Fruit fly (Drosophila melanogaster): ENCODE measurements around the gene CG4408.

The CG4408 gene

dm6 chr3R:23316867-23317266 is 46.5 kb downstream of the CG4408 start (continued):
- TF ChIP-seq CG6854 (GFP tag; optimal IDR thresholded peaks at IDR 0.05): no peak
- no peak for TF ChIP-seq Bgb (GFP tag; IDR thresholded peaks at IDR 0.05; ENCODE audit: partially characterized antibody)
- no peak for TF ChIP-seq CG13287 (GFP tag; IDR thresholded peaks at IDR 0.05; ENCODE audit: partially characterized antibody)
- TF ChIP-seq CG9817 (tag; optimal IDR thresholded peaks at IDR 0.05): no peak
- TF ChIP-seq CG2875 (GFP tag; optimal IDR thresholded peaks at IDR 0.05): no peak
- TF ChIP-seq sob (GFP tag; IDR thresholded peaks at IDR 0.05): no peak
- no peak for TF ChIP-seq CG10565 (GFP tag; optimal IDR thresholded peaks at IDR 0.05)
- no peak for TF ChIP-seq dmrt11E (tag; optimal IDR thresholded peaks at IDR 0.05)
- TF ChIP-seq D19A (tag; optimal IDR thresholded peaks at IDR 0.05): no peak
- TF ChIP-seq CG8290 (GFP tag; optimal IDR thresholded peaks at IDR 0.05): no peak
- TF ChIP-seq CG8290 (tag; optimal IDR thresholded peaks at IDR 0.05): no peak
- peak; percentile 47 for TF ChIP-seq Deaf1 (tag; optimal IDR thresholded peaks at IDR 0.05)
- TF ChIP-seq ara (GFP tag; IDR thresholded peaks at IDR 0.05): no peak
- TF ChIP-seq Hand (GFP tag; optimal IDR thresholded peaks at IDR 0.05): no peak
- TF ChIP-seq scrt (GFP tag; optimal IDR thresholded peaks at IDR 0.05): no peak
- TF ChIP-seq CG12236 (GFP tag; optimal IDR thresholded peaks at IDR 0.05): no peak
- TF ChIP-seq Atf3 (GFP tag; optimal IDR thresholded peaks at IDR 0.05): no peak
- TF ChIP-seq CG15479 (GFP tag; optimal IDR thresholded peaks at IDR 0.05): peak; percentile 67
- TF ChIP-seq ssp (GFP tag; IDR thresholded peaks at IDR 0.05): no peak
- TF ChIP-seq CG12769 (tag; optimal IDR thresholded peaks at IDR 0.05): peak; percentile 19
- no peak for TF ChIP-seq Hr3 (GFP tag; optimal IDR thresholded peaks at IDR 0.05)

dm6 chr3R:23315630-23316029 is 47.7 kb downstream of the CG4408 start:
- peak; percentile 9 for TF ChIP-seq CG13424 (tag; optimal IDR thresholded peaks at IDR 0.05)
- TF ChIP-seq Optix (GFP tag; IDR thresholded peaks at IDR 0.05): 0 out of 3 replicates have a peak, but pooled peaks have one; percentile 11
- TF ChIP-seq dysf (GFP tag; IDR thresholded peaks at IDR 0.05): peak; percentile 46; the same call in 1 of the 3 replicates
- peak; percentile 40 for TF ChIP-seq Xbp1 (GFP tag; optimal IDR thresholded peaks at IDR 0.05)
- peak; percentile 7 for TF ChIP-seq Ets65A (GFP tag)
- TF ChIP-seq CG8765 (GFP tag; IDR thresholded peaks at IDR 0.05): no peak; the same call in 1 of the 2 replicates
- no peak for TF ChIP-seq CG5245 (GFP tag; optimal IDR thresholded peaks at IDR 0.05)
- no peak for TF ChIP-seq hbn (GFP tag; IDR thresholded peaks at IDR 0.05; ENCODE audit: partially characterized antibody)
- TF ChIP-seq ase (GFP tag; IDR thresholded peaks at IDR 0.05): peak; percentile 67; the same call in 2 of the 3 replicates
- TF ChIP-seq twi (tag; optimal IDR thresholded peaks at IDR 0.05): no peak
- peak; percentile 4 for TF ChIP-seq CG13775 (GFP tag; optimal IDR thresholded peaks at IDR 0.05)
- TF ChIP-seq Max (GFP tag; optimal IDR thresholded peaks at IDR 0.05): no peak
- TF ChIP-seq cas (GFP tag; IDR thresholded peaks at IDR 0.05): no peak
- no peak for TF ChIP-seq pan (optimal IDR thresholded peaks at IDR 0.05)
- peak in 1 of 2 experiments; percentile 41 for TF ChIP-seq pan (GFP tag; optimal IDR thresholded peaks at IDR 0.05 in 1 of 2, IDR thresholded peaks at IDR 0.05 in 1 of 2)
- TF ChIP-seq CG4707 (GFP tag; optimal IDR thresholded peaks at IDR 0.05): no peak
- 0 out of 2 replicates have a peak, but pooled peaks have one; percentile 9 for TF ChIP-seq CG14667 (GFP tag; IDR thresholded peaks at IDR 0.05)
- peak; percentile 67 for TF ChIP-seq Med (GFP tag)
- no peak for TF ChIP-seq CG16813 (GFP tag; IDR thresholded peaks at IDR 0.05; ENCODE audit: partially characterized antibody)
- TF ChIP-seq CG18599 (GFP tag; optimal IDR thresholded peaks at IDR 0.05): no peak
- TF ChIP-seq CG12219 (GFP tag; optimal IDR thresholded peaks at IDR 0.05): no peak
- no peak for TF ChIP-seq Mad (GFP tag; optimal IDR thresholded peaks at IDR 0.05)
- no peak for TF ChIP-seq Trl (optimal IDR thresholded peaks at IDR 0.05)
- peak; percentile 31 for TF ChIP-seq Trl (GFP tag; optimal IDR thresholded peaks at IDR 0.05)
- 0 out of 2 replicates have a peak, but pooled peaks have one; percentile 8 for TF ChIP-seq gt (GFP tag; IDR thresholded peaks at IDR 0.05)
- TF ChIP-seq sens (GFP tag): peak; percentile 80
- TF ChIP-seq Drgx (GFP tag; IDR thresholded peaks at IDR 0.05): no peak
- TF ChIP-seq CG17328 (GFP tag; IDR thresholded peaks at IDR 0.05): peak; percentile 38; the same call in 1 of the 2 replicates
- no peak for TF ChIP-seq CG12942 (GFP tag; optimal IDR thresholded peaks at IDR 0.05)
- peak; percentile 21 for TF ChIP-seq CG16863 (GFP tag; optimal IDR thresholded peaks at IDR 0.05)
- TF ChIP-seq CG11504 (tag; optimal IDR thresholded peaks at IDR 0.05): peak; percentile 29

All from whole organism, embryonic.